Fruit fly (Drosophila melanogaster) whole organism, embryonic: ENCODE data around the gene kairos.

Experiments
- Awh ChIP-seq: fragments of 200-800 bp; sonication (Bioruptor generic); IDR thresholded peaks from 2 replicates; pipeline ENCODE4, ENCODE4 v1.3.6; 2022; ENCODE audit warnings: missing biosample characterization, missing genetic modification characterization
- CG1024 ChIP-seq: fragments of 200-800 bp; sonication (Bioruptor generic); IDR thresholded peaks from 2 replicates; pipeline ENCODE4 v1.3.6; 2022; ENCODE audit warnings: missing biosample characterization, missing genetic modification characterization
- CG10366 ChIP-seq: fragments of 200-800 bp; sonication (Bioruptor generic); IDR thresholded peaks from 2 replicates; pipeline ENCODE4 v1.3.6; 2022; ENCODE audit warnings: missing biosample characterization, missing genetic modification characterization
- CG11085 ChIP-seq: fragments of 200-800 bp; sonication (Bioruptor generic); IDR thresholded peaks from 2 replicates; pipeline ENCODE4 v1.3.6; 2022; ENCODE audit warnings: missing biosample characterization, missing genetic modification characterization
- CG12104 ChIP-seq: fragments of 200-800 bp; sonication (Bioruptor generic); optimal IDR thresholded peaks from 3 replicates; lab custom pipeline; 2016; ENCODE audit warnings: missing biosample characterization, missing genetic modification characterization
- CG12659 ChIP-seq: fragments of 200-800 bp; sonication (Bioruptor generic); optimal IDR thresholded peaks from 3 replicates; lab custom pipeline; 2017; ENCODE audit warnings: mild to moderate bottlenecking, missing biosample characterization, missing genetic modification reagents, missing genetic modification characterization
- CG13424 ChIP-seq: fragments of 200-800 bp; sonication (Bioruptor generic); optimal IDR thresholded peaks from 2 replicates; lab custom pipeline; 2019; ENCODE audit warnings: missing biosample characterization, mild to moderate bottlenecking, missing genetic modification characterization, moderate library complexity
- CG13894 ChIP-seq: fragments of 200-800 bp; sonication (Bioruptor generic); optimal IDR thresholded peaks from 3 replicates; lab custom pipeline; 2018; ENCODE audit warnings: missing biosample characterization, mild to moderate bottlenecking, missing genetic modification characterization, moderate library complexity
- CG16779 ChIP-seq: fragments of 200-800 bp; sonication (Bioruptor generic); IDR thresholded peaks from 2 replicates; pipeline ENCODE4 v1.3.6; 2022; ENCODE audit warnings: missing biosample characterization, missing genetic modification characterization
- CG17328 ChIP-seq: fragments of 200-800 bp; sonication (Bioruptor generic); IDR thresholded peaks from 2 replicates; pipeline ENCODE4 v1.3.6; 2022; ENCODE audit warnings: missing biosample characterization, missing genetic modification characterization
- CG17829 ChIP-seq: fragments of 200-800 bp; optimal IDR thresholded peaks from 2 replicates; lab custom pipeline; 2019; ENCODE audit warnings: missing biosample characterization, mild to moderate bottlenecking, missing genetic modification characterization, moderate library complexity
- CG2875 ChIP-seq: fragments of 200-800 bp; sonication (Bioruptor generic); optimal IDR thresholded peaks from 2 replicates; lab custom pipeline; 2017; ENCODE audit warnings: missing biosample characterization, mild to moderate bottlenecking, missing genetic modification characterization, missing genetic modification reagents
- CG3281 ChIP-seq: fragments of 200-800 bp; sonication (Bioruptor generic); optimal IDR thresholded peaks from 3 replicates; lab custom pipeline; 2017; ENCODE audit warnings: missing biosample characterization, mild to moderate bottlenecking, missing genetic modification characterization
- CG3995 ChIP-seq: fragments of 200-800 bp; sonication (Bioruptor generic); optimal IDR thresholded peaks from 3 replicates; lab custom pipeline; 2016; ENCODE audit warnings: missing biosample characterization, missing genetic modification characterization
- CG5245 ChIP-seq: fragments of 200-800 bp; sonication (Bioruptor generic); optimal IDR thresholded peaks from 3 replicates; lab custom pipeline; 2016; ENCODE audit warnings: missing biosample characterization, missing genetic modification characterization
- CG6254 ChIP-seq: fragments of 200-800 bp; sonication (Bioruptor generic); optimal IDR thresholded peaks from 3 replicates; lab custom pipeline; 2017; ENCODE audit warnings: mild to moderate bottlenecking, missing biosample characterization, missing genetic modification reagents, missing genetic modification characterization
- CG6689 ChIP-seq: fragments of 200-800 bp; sonication (Bioruptor generic); IDR thresholded peaks from 2 replicates; pipeline ENCODE4 v1.3.6; 2022; ENCODE audit warnings: missing biosample characterization, missing genetic modification characterization
- CG6854 ChIP-seq: fragments of 200-800 bp; sonication (Bioruptor generic); optimal IDR thresholded peaks from 3 replicates; lab custom pipeline; 2017; ENCODE audit warnings: missing biosample characterization, mild to moderate bottlenecking, missing genetic modification characterization
- CG7556 ChIP-seq: fragments of 200-800 bp; sonication (Bioruptor generic); optimal IDR thresholded peaks from 2 replicates; lab custom pipeline; 2017; ENCODE audit warnings: missing biosample characterization, mild to moderate bottlenecking, missing genetic modification characterization
- CG8944 ChIP-seq: fragments of 200-800 bp; sonication (Bioruptor generic); optimal IDR thresholded peaks from 3 replicates; lab custom pipeline; 2016; ENCODE audit warnings: missing biosample characterization, missing genetic modification characterization
- CG9817 ChIP-seq: fragments of 200-800 bp; sonication (Bioruptor generic); optimal IDR thresholded peaks from 2 replicates; lab custom pipeline; 2018; ENCODE audit warnings: missing biosample characterization, mild to moderate bottlenecking, missing genetic modification characterization, moderate library complexity
- CG9932 ChIP-seq: fragments of 200-800 bp; sonication (Bioruptor generic); IDR thresholded peaks from 2 replicates; pipeline ENCODE4 v1.3.6; 2022; ENCODE audit warnings: missing biosample characterization, missing genetic modification characterization
- CrebB ChIP-seq: fragments of 200-800 bp; sonication (Bioruptor generic); optimal IDR thresholded peaks from 3 replicates; lab custom pipeline; 2018; ENCODE audit warnings: missing biosample characterization, mild to moderate bottlenecking, missing genetic modification characterization
- Dbx ChIP-seq: fragments of 200-800 bp; sonication (Bioruptor generic); IDR thresholded peaks from 3 replicates; pipeline ENCODE4 v1.3.6; 2022; ENCODE audit warnings: missing biosample characterization, missing genetic modification characterization
- GATAe ChIP-seq: fragments of 200-800 bp; sonication (Bioruptor generic); conservative IDR thresholded peaks from 2 replicates; pipeline ENCODE4 v1.3.6; 2022; ENCODE audit warnings: missing biosample characterization, missing genetic modification characterization
- HLH3B ChIP-seq: fragments of 200-800 bp; sonication (Bioruptor generic); IDR thresholded peaks from 2 replicates; pipeline ENCODE4 v1.3.6; 2022; ENCODE audit warnings: missing biosample characterization, missing genetic modification characterization
- Lpt ChIP-seq: fragments of >200 bp; optimal IDR thresholded peaks from 2 replicates; lab custom pipeline; 2018; ENCODE audit warnings: missing biosample characterization, missing genetic modification characterization
- NC2β ChIP-seq: fragments of 200-800 bp; sonication (Bioruptor generic); optimal IDR thresholded peaks from 2 replicates; lab custom pipeline; 2016; ENCODE audit warnings: missing biosample characterization, missing genetic modification characterization
- NFAT ChIP-seq: fragments of 200-800 bp; sonication (Bioruptor generic); IDR thresholded peaks from 2 replicates; pipeline ENCODE4 v1.3.6; 2022; ENCODE audit warnings: missing biosample characterization, missing genetic modification characterization
- Neu2 ChIP-seq: fragments of 200-800 bp; sonication (Bioruptor generic); optimal IDR thresholded peaks from 3 replicates; lab custom pipeline; 2016; ENCODE audit warnings: missing biosample characterization, missing genetic modification characterization, borderline replicate concordance
- Sin3A ChIP-seq: fragments of >200 bp; optimal IDR thresholded peaks from 2 replicates; lab custom pipeline; 2018
- abd-A ChIP-seq: fragments of 200-800 bp; sonication (Bioruptor generic); optimal IDR thresholded peaks from 3 replicates; lab custom pipeline; 2019; ENCODE audit warnings: missing biosample characterization, mild to moderate bottlenecking, missing genetic modification characterization, moderate library complexity
- ase ChIP-seq: fragments of 200-800 bp; sonication (Bioruptor generic); IDR thresholded peaks from 3 replicates; pipeline ENCODE4 v1.3.6; 2022; ENCODE audit warnings: missing biosample characterization, missing genetic modification characterization
- ato ChIP-seq: fragments of 200-800 bp; sonication (Bioruptor generic); IDR thresholded peaks from 2 replicates; pipeline ENCODE4 v1.3.6; 2022; ENCODE audit warnings: missing biosample characterization, missing genetic modification characterization; ENCODE audit not compliant: partially characterized antibody
- cas ChIP-seq: fragments of 200-800 bp; sonication (Bioruptor generic); IDR thresholded peaks from 2 replicates; pipeline ENCODE4 v1.3.6; 2022; ENCODE audit warnings: missing biosample characterization, missing genetic modification characterization
- disco-r ChIP-seq: fragments of 200-800 bp; sonication (Bioruptor generic); optimal IDR thresholded peaks from 2 replicates; lab custom pipeline; 2016; ENCODE audit warnings: missing biosample characterization, missing genetic modification characterization
- gcm2 ChIP-seq: fragments of 200-800 bp; sonication (Bioruptor generic); optimal IDR thresholded peaks from 2 replicates; lab custom pipeline; 2016; ENCODE audit warnings: missing biosample characterization, missing genetic modification characterization
- knrl ChIP-seq: fragments of 200-800 bp; sonication (Bioruptor generic); IDR thresholded peaks from 3 replicates; pipeline ENCODE4 v1.3.6; 2022; ENCODE audit warnings: missing biosample characterization, missing genetic modification characterization; ENCODE audit not compliant: partially characterized antibody
- nau ChIP-seq: fragments of 200-800 bp; sonication (Bioruptor generic); optimal IDR thresholded peaks from 3 replicates; lab custom pipeline; 2017; ENCODE audit warnings: missing biosample characterization, mild to moderate bottlenecking, missing genetic modification characterization, missing genetic modification reagents
- nerfin-2 ChIP-seq: fragments of 200-800 bp; sonication (Bioruptor generic); IDR thresholded peaks from 2 replicates; pipeline ENCODE4 v1.3.6; 2022; ENCODE audit warnings: missing biosample characterization, missing genetic modification characterization; ENCODE audit not compliant: partially characterized antibody
- otp ChIP-seq: fragments of 200-800 bp; sonication (Bioruptor generic); IDR thresholded peaks from 3 replicates; pipeline ENCODE4, ENCODE4 v1.3.6; 2022; ENCODE audit warnings: missing biosample characterization, missing genetic modification characterization
- pan ChIP-seq, 4 experiments: fragments of >200 bp in 3 of 4; fragments of 200-800 bp in 1 of 4; sonication (Bioruptor generic) in 1 of 4; optimal IDR thresholded peaks in 3 of 4; IDR thresholded peaks in 1 of 4; 2 replicates each; pipeline versions ENCODE4 v1.3.6 to Lab custom; 2017 to 2022; ENCODE audit warnings: missing biosample characterization in 2 of 4, missing genetic modification characterization in 2 of 4, mixed read lengths in 1 of 4
- pnt ChIP-seq: fragments of 200-800 bp; sonication (Bioruptor generic); optimal IDR thresholded peaks from 3 replicates; lab custom pipeline; 2016; ENCODE audit warnings: missing biosample characterization, missing genetic modification characterization
- scrt ChIP-seq: fragments of 200-800 bp; sonication (Bioruptor generic); optimal IDR thresholded peaks from 2 replicates; lab custom pipeline; 2018; ENCODE audit warnings: missing biosample characterization, mild to moderate bottlenecking, missing genetic modification characterization, moderate library complexity
- sd ChIP-seq: fragments of 200-800 bp; sonication (Bioruptor generic); optimal IDR thresholded peaks from 3 replicates; lab custom pipeline; 2018; ENCODE audit warnings: missing biosample characterization, mild to moderate bottlenecking, missing genetic modification characterization, moderate library complexity
- stc ChIP-seq: fragments of 200-800 bp; sonication (Bioruptor generic); IDR thresholded peaks from 2 replicates; pipeline ENCODE4 v1.3.6; 2022; ENCODE audit warnings: missing biosample characterization, missing genetic modification characterization
- ttk ChIP-seq: fragments of 200-800 bp; sonication (Bioruptor generic); IDR thresholded peaks from 2 replicates; pipeline ENCODE4 v2.1.2; 2022; ENCODE audit warnings: missing biosample characterization, missing genetic modification characterization
- usp ChIP-seq: fragments of >200 bp; optimal IDR thresholded peaks from 2 replicates; lab custom pipeline; 2017; ENCODE audit warnings: missing biosample characterization, missing genetic modification characterization
- zf30C ChIP-seq: fragments of 200-800 bp; sonication (Bioruptor generic); optimal IDR thresholded peaks from 3 replicates; lab custom pipeline; 2018; ENCODE audit warnings: missing biosample characterization, mild to moderate bottlenecking, missing genetic modification characterization
- zfh1 ChIP-seq: fragments of 200-800 bp; sonication (Bioruptor generic); IDR thresholded peaks from 3 replicates; pipeline ENCODE4 v1.3.6; 2022; ENCODE audit warnings: missing biosample characterization, missing genetic modification characterization

Gene kairos

DNA sequence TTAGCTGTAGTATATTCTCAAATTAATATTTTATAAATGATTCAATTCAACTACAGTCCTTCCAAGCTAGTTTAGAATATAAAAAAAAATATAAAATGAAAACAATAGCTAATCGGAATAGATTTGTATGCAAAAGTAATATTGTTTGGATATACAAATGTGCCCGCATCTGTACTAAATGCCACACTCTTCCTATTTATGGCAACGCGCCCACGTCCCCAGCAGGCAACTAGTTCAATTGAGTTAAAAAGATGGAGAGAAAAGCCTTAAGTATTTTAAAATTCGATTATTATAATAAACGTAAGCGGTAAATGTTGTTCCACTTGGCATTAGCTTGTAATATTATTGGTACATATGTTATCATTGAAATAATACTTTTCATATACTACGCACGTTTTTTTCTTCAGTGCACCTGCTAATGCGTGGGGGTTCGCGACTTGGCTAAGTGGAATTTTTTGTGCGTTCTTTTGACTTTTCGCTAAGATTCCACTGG is 49.6 kb upstream of the kairos start:
- peak; percentile 64 for TF ChIP-seq CG12659 (GFP tag; lab: Kevin White, UChicago)
- no peak for TF ChIP-seq usp (GFP tag; lab: Kevin White, UChicago)
- TF ChIP-seq gcm2, result peak; percentile 25
- peak; percentile 45 for TF ChIP-seq ttk (GFP tag; lab: Robert Waterston, UW)
- TF ChIP-seq stc (GFP tag; lab: Robert Waterston, UW), result peak; percentile 30; the same call in 1 of the 2 replicates
- no peak for TF ChIP-seq knrl (GFP tag; lab: Robert Waterston, UW)
- peak; percentile 27 for TF ChIP-seq CG2875
- peak; percentile 57 for TF ChIP-seq CG6689 (GFP tag; lab: Robert Waterston, UW)
- TF ChIP-seq CG17829 (tag; lab: Kevin White, UChicago), result peak; percentile 41
- 0 out of 2 replicates have a peak, but pooled peaks have one; percentile 44 for TF ChIP-seq Awh (GFP tag; lab: Robert Waterston, UW)
- no peak for TF ChIP-seq Lpt
- TF ChIP-seq Dbx (GFP tag; lab: Robert Waterston, UW), result peak; percentile 73
- TF ChIP-seq CG9932 (GFP tag; lab: Robert Waterston, UW), result peak; percentile 64
- TF ChIP-seq HLH3B (GFP tag; lab: Robert Waterston, UW), result peak; percentile 46
- TF ChIP-seq nerfin-2 (GFP tag; lab: Robert Waterston, UW), result no peak
- TF ChIP-seq CG1024 (GFP tag; lab: Robert Waterston, UW), result 0 out of 2 replicates have a peak, but pooled peaks have one; percentile 11
- peak; percentile 63 for TF ChIP-seq sd (tag; lab: Kevin White, UChicago)
- no peak for TF ChIP-seq disco-r (GFP tag; lab: Kevin White, UChicago)
- TF ChIP-seq CG17328, result peak; percentile 37; the same call in 1 of the 2 replicates
- no peak for TF ChIP-seq GATAe (GFP tag; lab: Robert Waterston, UW)
- peak; percentile 81 for TF ChIP-seq NFAT (GFP tag; lab: Robert Waterston, UW)
- TF ChIP-seq ato (GFP tag; lab: Robert Waterston, UW), result no peak
- peak; percentile 76 for TF ChIP-seq CG13424 (tag; lab: Kevin White, UChicago)
- no peak for TF ChIP-seq abd-A
- TF ChIP-seq pan (optimal IDR thresholded peaks at IDR 0.05; lab: Kevin White, UChicago), result no peak
- peak in 1 of 2 experiments; percentile 46 for TF ChIP-seq pan (GFP tag; optimal IDR thresholded peaks at IDR 0.05 in 1 of 2, IDR thresholded peaks at IDR 0.05 in 1 of 2)
- no peak for TF ChIP-seq Neu2
- no peak for TF ChIP-seq cas (GFP tag; lab: Robert Waterston, UW)
- no peak for TF ChIP-seq CG13894 (tag; lab: Kevin White, UChicago)
- peak; percentile 41; the same call in 1 of the 2 replicates for TF ChIP-seq CG10366 (GFP tag; lab: Robert Waterston, UW)
- peak; percentile 29 for TF ChIP-seq pnt (GFP tag; lab: Kevin White, UChicago)
- peak; percentile 65 for TF ChIP-seq CG7556
- peak; percentile 55 for TF ChIP-seq CG12104
- no peak for TF ChIP-seq CrebB (tag; lab: Kevin White, UChicago)
- TF ChIP-seq zfh1, result peak; percentile 23; the same call in 1 of the 3 replicates
- TF ChIP-seq zf30C (GFP tag; lab: Kevin White, UChicago), result peak; percentile 60
- no peak for TF ChIP-seq NC2β (GFP tag; lab: Kevin White, UChicago)
- 0 out of 3 replicates have a peak, but pooled peaks have one; percentile 48 for TF ChIP-seq ase
- peak; percentile 24; the same call in 1 of the 2 replicates for TF ChIP-seq CG16779 (GFP tag; lab: Robert Waterston, UW)
- no peak for TF ChIP-seq nau (GFP tag; lab: Kevin White, UChicago)
- no peak for TF ChIP-seq CG3995 (GFP tag; lab: Kevin White, UChicago)
- TF ChIP-seq CG8944, result peak; percentile 28
- no peak for TF ChIP-seq Sin3A (lab: Kevin White, UChicago)
- TF ChIP-seq CG6854, result peak; percentile 40
- TF ChIP-seq CG3281 (GFP tag; lab: Kevin White, UChicago), result peak; percentile 68
- no peak for TF ChIP-seq CG5245 (GFP tag; lab: Kevin White, UChicago)
- TF ChIP-seq scrt (GFP tag; lab: Kevin White, UChicago), result no peak
- peak; percentile 41 for TF ChIP-seq CG9817 (tag; lab: Kevin White, UChicago)
- no peak for TF ChIP-seq otp (GFP tag; lab: Robert Waterston, UW)
- no peak for TF ChIP-seq CG11085
- peak; percentile 49 for TF ChIP-seq CG6254 (GFP tag; lab: Kevin White, UChicago)
